Worm (Caenorhabditis elegans): ENCODE measurements around the gene bus-8A.
A peak's percentile ranks its signal among the peaks of the same experiment; 100 is the strongest.

bus-8A gene

DNA sequence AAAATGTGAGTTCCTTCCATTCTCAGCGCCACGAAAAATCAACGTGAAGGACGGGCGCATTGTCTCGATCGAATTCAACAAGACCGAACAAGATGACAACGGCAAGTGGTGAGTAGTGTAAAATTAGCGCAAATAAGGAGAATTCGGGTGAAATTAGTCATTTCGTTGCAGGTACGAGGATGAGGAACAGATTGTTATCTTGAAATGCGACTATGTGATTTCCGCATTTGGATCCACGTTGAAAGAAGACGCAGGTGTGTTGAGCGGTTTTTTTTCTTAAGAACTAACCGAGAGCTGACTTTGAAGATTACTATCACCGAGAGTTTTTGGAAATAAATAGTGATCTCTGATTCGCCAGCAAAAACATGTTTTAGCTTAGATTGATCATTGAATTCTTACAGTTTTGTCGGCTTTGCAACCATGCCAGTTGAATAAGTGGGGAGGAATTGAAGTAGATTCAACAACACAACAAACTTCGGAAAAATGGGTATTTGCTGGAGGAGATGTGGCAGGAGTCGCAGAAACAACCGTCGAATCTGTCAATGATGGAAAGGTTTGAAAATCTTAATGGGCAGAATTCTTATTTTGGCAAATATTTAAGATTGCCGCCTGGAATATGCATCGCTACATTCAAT is 22.5 kb upstream of the bus-8A start:
- TF ChIP-seq scrt-1 (GFP tag; IDR thresholded peaks at IDR 0.05) (no peak), hmbx-1 (tag; optimal IDR thresholded peaks at IDR 0.05) (no peak), ceh-36 (tag; optimal IDR thresholded peaks at IDR 0.05) (no peak), ets-7 (tag; optimal IDR thresholded peaks at IDR 0.05) (no peak)

DNA sequence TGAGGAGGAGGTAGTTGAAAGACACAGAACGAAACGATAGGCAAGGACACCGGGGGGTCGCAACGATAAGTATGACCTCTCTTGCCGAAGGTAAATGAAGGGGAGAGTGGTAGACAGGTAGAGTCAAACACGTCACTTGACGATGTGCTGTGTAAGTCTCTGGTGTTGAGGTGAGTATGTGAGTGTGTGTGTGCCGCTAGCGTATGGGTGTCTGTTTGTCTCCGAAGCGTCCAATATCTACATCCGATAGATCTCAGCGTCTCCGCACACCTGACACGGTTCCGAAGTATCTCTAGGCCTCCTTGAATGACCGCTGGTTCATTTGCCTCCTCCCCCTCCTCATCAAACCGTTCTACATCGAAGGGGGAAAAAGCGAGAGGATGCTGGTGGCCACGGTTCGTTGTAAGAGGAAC is 17.5 kb upstream of the bus-8A start:
- TF ChIP-seq ets-7 (tag; optimal IDR thresholded peaks at IDR 0.05) (no peak), sea-1 (GFP tag; conservative IDR thresholded peaks at IDR 0.05) (peak; percentile 37; the same call in 1 of the 2 replicates), hmbx-1 (tag; optimal IDR thresholded peaks at IDR 0.05) (no peak), hnd-1 (tag; optimal IDR thresholded peaks at IDR 0.05) (no peak), hmg-4 (GFP tag; optimal IDR thresholded peaks at IDR 0.05) (peak; percentile 92), aly-1 (tag; optimal IDR thresholded peaks at IDR 0.05) (no peak), tra-4 (tag; optimal IDR thresholded peaks at IDR 0.05) (no peak), ama-1 (optimal IDR thresholded peaks at IDR 0.05) (no peak), B0310.2 (tag; optimal IDR thresholded peaks at IDR 0.05) (peak; percentile 65), flt-1 (GFP tag; IDR thresholded peaks at IDR 0.05) (0 out of 2 replicates have a peak, but pooled peaks have one; percentile 7), pes-1 (GFP tag; IDR thresholded peaks at IDR 0.05) (no peak), ceh-36 (tag; optimal IDR thresholded peaks at IDR 0.05) (no peak), tbx-37 (GFP tag; conservative IDR thresholded peaks at IDR 0.05) (no peak; the same call in 1 of the 2 replicates), scrt-1 (GFP tag; IDR thresholded peaks at IDR 0.05) (no peak), F13C5.2 (tag; optimal IDR thresholded peaks at IDR 0.05) (peak; percentile 60), tbx-11 (GFP tag; IDR thresholded peaks at IDR 0.05) (0 out of 2 replicates have a peak, but pooled peaks have one; percentile 29), ceh-13 (GFP tag; optimal IDR thresholded peaks at IDR 0.05) (no peak)

DNA sequence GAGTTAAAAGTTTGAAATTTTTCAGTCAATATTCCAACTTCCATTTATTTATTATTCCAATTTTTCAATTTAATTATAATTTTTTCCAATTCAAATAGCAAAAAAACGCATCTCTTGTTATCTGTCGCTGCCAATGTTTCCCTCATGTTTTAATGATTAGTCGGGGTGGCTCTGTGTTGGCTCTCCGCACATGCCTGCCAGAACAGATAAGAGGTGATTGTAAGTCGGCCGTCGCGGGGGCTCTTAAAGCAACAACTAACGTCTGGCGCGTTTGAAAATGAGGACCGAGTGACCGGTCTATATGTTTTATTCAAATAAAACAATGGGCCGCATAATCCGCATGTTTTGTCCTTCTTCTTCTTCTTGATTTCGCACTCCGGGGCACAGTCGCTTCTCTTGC is 16.4 kb upstream of the bus-8A start:
- TF ChIP-seq flt-1 (GFP tag; IDR thresholded peaks at IDR 0.05) (no peak), pes-1 (GFP tag; IDR thresholded peaks at IDR 0.05) (no peak), scrt-1 (GFP tag; IDR thresholded peaks at IDR 0.05) (no peak), ets-7 (tag; optimal IDR thresholded peaks at IDR 0.05) (no peak), hmg-4 (GFP tag; optimal IDR thresholded peaks at IDR 0.05) (no peak), sea-1 (GFP tag; conservative IDR thresholded peaks at IDR 0.05) (no peak), F13C5.2 (tag; optimal IDR thresholded peaks at IDR 0.05) (no peak), hnd-1 (tag; optimal IDR thresholded peaks at IDR 0.05) (no peak)

DNA sequence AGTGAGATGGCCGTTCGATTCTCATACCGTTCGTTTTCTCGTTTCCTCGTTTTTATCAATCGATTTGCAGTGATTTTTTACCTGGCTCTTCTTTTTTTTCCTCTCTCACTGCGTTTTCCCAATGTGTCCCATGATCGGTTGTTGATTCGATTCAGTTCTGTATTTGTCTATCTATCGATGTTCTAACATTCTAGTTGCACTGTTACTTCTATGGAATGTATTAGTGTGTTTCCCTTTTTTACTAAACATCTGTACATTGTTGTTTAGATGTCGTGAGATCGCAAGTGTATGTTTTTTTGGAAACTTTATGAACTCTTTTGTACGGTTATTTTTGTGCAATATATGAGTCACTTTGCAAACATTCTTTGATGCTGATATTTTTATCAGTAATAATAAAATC is 15.1 kb upstream of the bus-8A start:
- no peak for TF ChIP-seq hnd-1 (tag; optimal IDR thresholded peaks at IDR 0.05)
- TF ChIP-seq ceh-13 (GFP tag; optimal IDR thresholded peaks at IDR 0.05): no peak
- no peak for TF ChIP-seq scrt-1 (GFP tag; IDR thresholded peaks at IDR 0.05)
- TF ChIP-seq sea-1 (GFP tag; conservative IDR thresholded peaks at IDR 0.05): no peak
- no peak for TF ChIP-seq ets-7 (tag; optimal IDR thresholded peaks at IDR 0.05)
- no peak for TF ChIP-seq F13C5.2 (tag; optimal IDR thresholded peaks at IDR 0.05)
- no peak for TF ChIP-seq flt-1 (GFP tag; IDR thresholded peaks at IDR 0.05)
- TF ChIP-seq aly-1 (tag; optimal IDR thresholded peaks at IDR 0.05): no peak
- no peak for TF ChIP-seq tra-4 (tag; optimal IDR thresholded peaks at IDR 0.05)
- no peak for TF ChIP-seq ama-1 (optimal IDR thresholded peaks at IDR 0.05)
- TF ChIP-seq ceh-36 (tag; optimal IDR thresholded peaks at IDR 0.05): no peak
- no peak for TF ChIP-seq hmbx-1 (tag; optimal IDR thresholded peaks at IDR 0.05)
- TF ChIP-seq hmg-4 (GFP tag; optimal IDR thresholded peaks at IDR 0.05): no peak
- no peak for TF ChIP-seq B0310.2 (tag; optimal IDR thresholded peaks at IDR 0.05)
- no peak for TF ChIP-seq tbx-11 (GFP tag; IDR thresholded peaks at IDR 0.05)
- no peak for TF ChIP-seq tbx-37 (GFP tag; conservative IDR thresholded peaks at IDR 0.05)
- TF ChIP-seq pes-1 (GFP tag; IDR thresholded peaks at IDR 0.05): no peak

DNA sequence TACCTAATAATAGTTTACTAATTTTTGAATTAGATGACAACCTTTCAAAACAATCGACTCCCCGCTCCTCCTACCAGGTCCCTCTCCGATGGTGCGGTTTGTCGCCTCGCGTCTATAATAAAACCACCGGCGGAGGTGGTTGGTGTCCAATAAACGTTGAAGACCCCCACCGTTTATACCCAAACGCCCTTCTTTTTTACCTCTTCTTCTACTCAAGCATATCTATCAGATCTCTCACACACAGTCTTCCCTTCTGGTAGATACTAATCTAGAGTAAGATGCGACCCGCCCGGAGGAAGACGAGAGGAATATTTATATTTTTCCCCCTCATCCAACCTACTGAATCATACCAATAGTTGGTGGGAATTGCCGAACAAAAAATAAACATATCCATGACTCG is 13.8 kb upstream of the bus-8A start:
- TF ChIP-seq hmbx-1 (tag; optimal IDR thresholded peaks at IDR 0.05) (no peak), ama-1 (optimal IDR thresholded peaks at IDR 0.05) (no peak), tbx-37 (GFP tag; conservative IDR thresholded peaks at IDR 0.05) (no peak), flt-1 (GFP tag; IDR thresholded peaks at IDR 0.05) (no peak), ceh-13 (GFP tag; optimal IDR thresholded peaks at IDR 0.05) (no peak), tra-4 (tag; optimal IDR thresholded peaks at IDR 0.05) (no peak), ets-7 (tag; optimal IDR thresholded peaks at IDR 0.05) (no peak)

DNA sequence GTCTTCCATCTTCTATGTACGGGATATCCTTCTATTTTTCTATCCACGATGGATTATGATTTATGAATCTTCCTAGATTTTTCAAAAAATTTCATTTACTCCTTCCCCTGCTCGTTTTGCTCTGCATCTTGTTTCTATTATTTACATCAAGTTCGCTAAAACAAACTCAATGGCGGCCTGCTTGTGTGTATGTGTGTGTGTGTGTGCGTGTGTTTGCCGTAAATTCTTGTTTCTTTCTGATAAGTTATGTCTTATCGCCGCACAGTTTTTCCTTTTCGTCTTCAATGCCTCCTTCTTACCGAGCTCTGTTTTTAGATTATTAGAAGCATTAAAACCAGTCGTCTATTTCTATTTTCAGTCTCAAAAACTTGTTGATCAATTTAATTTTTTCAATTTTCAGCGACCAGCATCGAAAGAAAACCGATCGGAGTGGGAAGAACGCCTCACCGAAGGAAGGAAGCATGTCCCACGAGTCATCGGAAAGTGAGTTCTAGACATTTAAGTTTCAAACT is 13.4 kb upstream of the bus-8A start, which contains the start of gene dlg-1:
TSS of gene dlg-1 (plus strand) at position 401 of the 512 bp plus-strand sequence.
- TF ChIP-seq ceh-13 (GFP tag; optimal IDR thresholded peaks at IDR 0.05) (no peak), tbx-37 (GFP tag; conservative IDR thresholded peaks at IDR 0.05) (no peak), ets-7 (tag; optimal IDR thresholded peaks at IDR 0.05) (no peak), hmg-4 (GFP tag; optimal IDR thresholded peaks at IDR 0.05) (no peak), scrt-1 (GFP tag; IDR thresholded peaks at IDR 0.05) (no peak), hnd-1 (tag; optimal IDR thresholded peaks at IDR 0.05) (no peak), sea-1 (GFP tag; conservative IDR thresholded peaks at IDR 0.05) (no peak), tbx-11 (GFP tag; IDR thresholded peaks at IDR 0.05) (no peak), aly-1 (tag; optimal IDR thresholded peaks at IDR 0.05) (no peak), B0310.2 (tag; optimal IDR thresholded peaks at IDR 0.05) (no peak), pes-1 (GFP tag; IDR thresholded peaks at IDR 0.05) (no peak), tra-4 (tag; optimal IDR thresholded peaks at IDR 0.05) (no peak), ceh-36 (tag; optimal IDR thresholded peaks at IDR 0.05) (no peak), flt-1 (GFP tag; IDR thresholded peaks at IDR 0.05) (no peak), ama-1 (optimal IDR thresholded peaks at IDR 0.05) (no peak), F13C5.2 (tag; optimal IDR thresholded peaks at IDR 0.05) (no peak)

DNA sequence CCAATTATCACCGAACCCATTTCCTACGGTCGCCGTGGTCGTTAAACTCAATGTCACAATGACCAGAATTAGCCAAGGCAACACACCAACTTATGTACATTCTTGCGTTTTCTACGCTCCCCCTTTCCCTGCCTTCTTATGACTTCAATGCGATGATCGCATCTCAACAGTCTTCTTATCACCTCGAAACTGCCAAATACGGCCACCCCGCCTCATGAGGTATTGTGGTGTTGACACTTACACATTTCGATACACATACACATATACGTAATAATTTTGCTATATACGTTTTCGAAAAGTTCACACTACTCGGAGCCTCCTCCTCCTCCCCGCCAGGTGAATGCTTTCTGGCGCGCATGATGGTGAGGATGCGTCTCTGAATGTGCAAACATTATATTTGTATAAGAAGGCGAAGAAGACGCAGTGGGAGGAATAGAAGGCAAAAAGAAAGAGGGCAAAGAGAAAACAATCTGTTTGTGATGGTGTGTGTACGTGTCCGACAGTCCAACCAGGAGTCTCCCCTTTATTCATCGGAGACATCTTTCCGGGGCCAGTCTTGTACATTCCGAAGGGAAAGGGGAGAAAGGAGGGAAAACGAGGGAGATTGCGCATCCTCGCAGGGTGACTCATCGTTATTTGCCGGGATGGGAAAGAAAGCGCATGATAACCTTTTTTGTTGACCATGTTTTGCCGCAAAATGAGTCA is 12.7 kb upstream of the bus-8A start:
- TF ChIP-seq B0310.2 (tag; optimal IDR thresholded peaks at IDR 0.05): peak; percentile 65
- TF ChIP-seq ceh-36 (tag; optimal IDR thresholded peaks at IDR 0.05): no peak
- TF ChIP-seq ceh-13 (GFP tag; optimal IDR thresholded peaks at IDR 0.05): no peak
- TF ChIP-seq tra-4 (tag; optimal IDR thresholded peaks at IDR 0.05): no peak
- TF ChIP-seq tbx-37 (GFP tag; conservative IDR thresholded peaks at IDR 0.05): peak; percentile 34; the same call in 1 of the 2 replicates
- no peak for TF ChIP-seq ets-7 (tag; optimal IDR thresholded peaks at IDR 0.05)
- TF ChIP-seq hnd-1 (tag; optimal IDR thresholded peaks at IDR 0.05): no peak
- no peak for TF ChIP-seq ama-1 (optimal IDR thresholded peaks at IDR 0.05)
- TF ChIP-seq sea-1 (GFP tag; conservative IDR thresholded peaks at IDR 0.05): no peak
- TF ChIP-seq hmbx-1 (tag; optimal IDR thresholded peaks at IDR 0.05): no peak
- no peak for TF ChIP-seq F13C5.2 (tag; optimal IDR thresholded peaks at IDR 0.05)
- peak; percentile 54 for TF ChIP-seq hmg-4 (GFP tag; optimal IDR thresholded peaks at IDR 0.05)
- TF ChIP-seq tbx-11 (GFP tag; IDR thresholded peaks at IDR 0.05): no peak
- no peak for TF ChIP-seq aly-1 (tag; optimal IDR thresholded peaks at IDR 0.05)
- TF ChIP-seq pes-1 (GFP tag; IDR thresholded peaks at IDR 0.05): no peak
- no peak for TF ChIP-seq scrt-1 (GFP tag; IDR thresholded peaks at IDR 0.05)
- TF ChIP-seq flt-1 (GFP tag; IDR thresholded peaks at IDR 0.05): no peak

Measured in whole organism, early embryonic.